Worm (Caenorhabditis elegans) whole organism, L1 larva: ENCODE data around the gene str-265.
"Not testable (repeated sequence)": the region's sequence is repeated elsewhere in the genome, so short reads cannot be mapped to it uniquely, and the experiment has no call there.

Experiments used
- Y116A8C.19 ChIP-seq: sonication (generic microtip); optimal IDR thresholded peaks from 2 replicates; lab custom pipeline; 2016; ENCODE audit warnings: missing compliant biosample characterization, missing genetic modification characterization, borderline replicate concordance
- ces-1 ChIP-seq: fragments of 150-350 bp; optimal IDR thresholded peaks from 2 replicates; lab custom pipeline; 2014; ENCODE audit warnings: missing biosample characterization, missing genetic modification reagents, missing genetic modification characterization
- efl-3 ChIP-seq: fragments of 200-800 bp; sonication (Bioruptor generic); optimal IDR thresholded peaks from 2 replicates; lab custom pipeline; 2018; ENCODE audit warnings: mild to moderate bottlenecking, missing genetic modification characterization, missing compliant biosample characterization
- lin-15B ChIP-seq: fragments of 150-350 bp; sonication (generic microtip); optimal IDR thresholded peaks from 3 replicates; lab custom pipeline; 2014; ENCODE audit warnings: missing biosample characterization, missing genetic modification characterization
- nhr-11 ChIP-seq: fragments of 150-350 bp; optimal IDR thresholded peaks from 2 replicates; lab custom pipeline; 2014; ENCODE audit warnings: missing biosample characterization, missing genetic modification characterization
- skn-1 ChIP-seq: fragments of 150-350 bp; optimal IDR thresholded peaks from 2 replicates; lab custom pipeline; 2014; ENCODE audit warnings: missing biosample characterization, missing genetic modification characterization
- snpc-4 ChIP-seq: fragments of 150-350 bp; optimal IDR thresholded peaks from 2 replicates; lab custom pipeline; 2014; ENCODE audit warnings: missing biosample characterization, missing genetic modification characterization
- tlp-1 ChIP-seq: fragments of 150-350 bp; optimal IDR thresholded peaks from 2 replicates; lab custom pipeline; 2014; ENCODE audit warnings: missing biosample characterization, missing genetic modification characterization
- unc-86 ChIP-seq: sonication (generic microtip); optimal IDR thresholded peaks from 2 replicates; lab custom pipeline; 2016; ENCODE audit warnings: missing genetic modification characterization, missing compliant biosample characterization

Gene str-265

ce11 chrV:2407214-2407613 is at the start of gene str-265:
TSS of gene str-265 (minus strand) at chrV:2407314.
- not testable (repeated sequence) for TF ChIP-seq nhr-11, Y116A8C.19, skn-1 (tag; lab: Kevin White, UChicago)

DNA sequence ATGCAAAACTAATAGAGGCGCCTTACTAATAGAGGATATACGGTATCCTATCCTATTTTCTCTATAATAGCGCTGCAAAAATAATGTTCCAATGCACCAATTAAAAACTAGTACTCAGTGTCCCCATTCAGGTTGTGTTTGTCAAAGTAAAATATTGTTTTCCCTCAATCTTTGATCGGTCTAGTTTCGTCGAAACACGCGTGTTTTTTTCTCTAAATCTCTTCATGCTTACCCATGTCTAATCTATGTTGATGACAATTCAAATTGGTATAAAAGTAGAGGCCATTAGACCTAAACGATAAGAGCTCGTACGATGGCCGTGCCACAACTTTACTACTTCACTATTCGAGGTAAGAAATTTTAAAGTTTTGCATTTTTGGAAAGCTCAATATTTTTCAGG is 46.0 kb upstream of the str-265 start, which contains the start of gene F56A4.3:
TSS of gene F56A4.3 (plus strand) at position 301 of the 400 bp plus-strand sequence.
- not testable (repeated sequence) for TF ChIP-seq snpc-4 (tag; lab: Kevin White, UChicago); ces-1 (GFP tag; lab: Kevin White, UChicago); lin-15B (tag; lab: Kevin White, UChicago)

- TF ChIP-seq unc-86 (tag; lab: Kevin White, UChicago); tlp-1; efl-3 (GFP tag; lab: Kevin White, UChicago): not testable (repeated sequence)
- TF ChIP-seq, all 84 proteins: peak for 0; not testable (repeated sequence) for 84
These were observed 20.9 kb upstream of the str-265 start, which contains the start of gene str-119 for ce11 chrV:2428024-2428423. TSS of gene str-119 (minus strand) at chrV:2428124.
